Fruit fly (Drosophila melanogaster): ENCODE data around the gene DNAlig3.

dm6 chr3R:12370643-12370995, 31.0 kb downstream of the DNAlig3 start:
- TF ChIP-seq CG6854 (GFP tag; optimal IDR thresholded peaks at IDR 0.05) (no peak), p53 (GFP tag; optimal IDR thresholded peaks at IDR 0.05) (no peak), ara (GFP tag; IDR thresholded peaks at IDR 0.05) (no peak), eyg (GFP tag; optimal IDR thresholded peaks at IDR 0.05) (no peak), CG2875 (GFP tag; optimal IDR thresholded peaks at IDR 0.05) (no peak), zf30C (GFP tag; optimal IDR thresholded peaks at IDR 0.05) (no peak), ap (GFP tag; IDR thresholded peaks at IDR 0.05) (no peak), Blimp-1 (GFP tag; optimal IDR thresholded peaks at IDR 0.05) (no peak), CG7372 (GFP tag; IDR thresholded peaks at IDR 0.05) (no peak), gcm2 (GFP tag; optimal IDR thresholded peaks at IDR 0.05) (no peak), CG5953 (GFP tag; IDR thresholded peaks at IDR 0.05) (no peak), mld (GFP tag; IDR thresholded peaks at IDR 0.05; ENCODE audit: partially characterized antibody) (no peak)

All from whole organism, embryonic.